Worm (Caenorhabditis elegans) whole organism, L4/young adult: ENCODE data around the gene srt-33.

Experiments used
- W03F9.2 ChIP-seq: fragments of 150-350 bp; optimal IDR thresholded peaks from 2 replicates; lab custom pipeline; 2014; ENCODE audit warnings: missing biosample characterization, missing genetic modification characterization
- dao-5 ChIP-seq: sonication (generic microtip); optimal IDR thresholded peaks from 2 replicates; lab custom pipeline; 2016; ENCODE audit warnings: missing genotype, missing genetic modification characterization, moderate library complexity, missing compliant biosample characterization
- him-1 ChIP-seq: sonication (generic microtip); optimal IDR thresholded peaks from 2 replicates; lab custom pipeline; 2016; ENCODE audit warnings: missing genotype, missing genetic modification reagents, missing genetic modification characterization, missing compliant biosample characterization

ce11 chrV:14246761-14247160 is 32.9 kb downstream of the srt-33 start, which contains the start of gene K02E11.3:
- TF ChIP-seq him-1 (tag; lab: Kevin White, UChicago) (no peak), W03F9.2 (tag; lab: Kevin White, UChicago) (no peak), dao-5 (tag; lab: Kevin White, UChicago) (no peak)
